Fruit fly (Drosophila melanogaster) whole organism, wandering third instar larva: ENCODE results near the gene CG32407.

Source experiments
- CG32264 ChIP-seq: fragments of 200-800 bp; sonication (Bioruptor generic); optimal IDR thresholded peaks from 2 replicates; lab custom pipeline; 2016; ENCODE audit warnings: missing biosample characterization, missing genetic modification characterization
- CG9705 ChIP-seq: fragments of 200-800 bp; sonication (Bioruptor generic); optimal IDR thresholded peaks from 2 replicates; lab custom pipeline; 2018; ENCODE audit warnings: missing biosample characterization, mild to moderate bottlenecking, missing genetic modification characterization
- CrebA ChIP-seq: fragments of 200-800 bp; sonication (Bioruptor generic); optimal IDR thresholded peaks from 2 replicates; lab custom pipeline; 2016; ENCODE audit warnings: missing biosample characterization, mild to moderate bottlenecking, missing genetic modification characterization, borderline replicate concordance
- Dfd ChIP-seq: fragments of >200 bp; optimal IDR thresholded peaks from 2 replicates; lab custom pipeline; 2017; ENCODE audit warnings: missing biosample characterization, missing genetic modification characterization
- Dif ChIP-seq: fragments of 200-275, 200-300 bp; sonication (Bioruptor generic); optimal IDR thresholded peaks from 2 replicates; lab custom pipeline; 2018; ENCODE audit warnings: missing biosample characterization, missing genetic modification characterization; ENCODE audit not compliant: partially characterized antibody
- GATAd ChIP-seq: sonication (Bioruptor generic); optimal IDR thresholded peaks from 2 replicates; lab custom pipeline; 2016; ENCODE audit warnings: missing biosample characterization, missing genetic modification characterization
- HLH106 ChIP-seq: fragments of 200-800 bp; optimal IDR thresholded peaks from 3 replicates; lab custom pipeline; 2019; ENCODE audit warnings: missing biosample characterization, mild to moderate bottlenecking, missing genetic modification characterization, moderate library complexity
- Hnf4 ChIP-seq: fragments of 200-800 bp; sonication (Bioruptor generic); optimal IDR thresholded peaks from 2 replicates; lab custom pipeline; 2016; ENCODE audit warnings: missing biosample characterization, mild to moderate bottlenecking, missing genetic modification characterization
- Hr78 ChIP-seq: fragments of >200 bp; optimal IDR thresholded peaks from 2 replicates; lab custom pipeline; 2017; ENCODE audit warnings: missing biosample characterization, missing genetic modification characterization
- Hr83 ChIP-seq: fragments of 200-300 bp; sonication (Bioruptor generic); optimal IDR thresholded peaks from 2 replicates; lab custom pipeline; 2016; ENCODE audit warnings: missing biosample characterization, mild to moderate bottlenecking, missing genetic modification characterization, moderate library complexity; ENCODE audit not compliant: poor library complexity, severe bottlenecking
- Jra ChIP-seq: sonication (Bioruptor generic); optimal IDR thresholded peaks from 2 replicates; lab custom pipeline; 2016; ENCODE audit warnings: missing biosample characterization, missing genetic modification characterization
- Mio ChIP-seq: sonication (Bioruptor generic); optimal IDR thresholded peaks from 2 replicates; lab custom pipeline; 2016; ENCODE audit warnings: missing biosample characterization, missing genetic modification characterization
- Myc ChIP-seq: fragments of >200 bp; optimal IDR thresholded peaks from 2 replicates; lab custom pipeline; 2017
- OdsH ChIP-seq: fragments of 200-800 bp; sonication (Bioruptor generic); optimal IDR thresholded peaks from 2 replicates; lab custom pipeline; 2016; ENCODE audit warnings: missing biosample characterization, mild to moderate bottlenecking, missing genetic modification characterization
- Rel ChIP-seq, 2 experiments: fragments of 200-800 bp; sonication (Bioruptor generic) in 1 of 2; optimal IDR thresholded peaks; 2 replicates in 1 of 2; 3 replicates in 1 of 2; lab custom pipeline; 2016 to 2019; ENCODE audit warnings: mild to moderate bottlenecking in 2 of 2, missing biosample characterization in 2 of 2, missing genetic modification characterization in 2 of 2, moderate library complexity in 1 of 2
- Sp1 ChIP-seq: fragments of 200-800 bp; sonication (Bioruptor generic); optimal IDR thresholded peaks from 3 replicates; lab custom pipeline; 2019; ENCODE audit warnings: missing biosample characterization, mild to moderate bottlenecking, missing genetic modification characterization, moderate library complexity
- Vsx2 ChIP-seq: fragments of 200-300, 225-300 bp; sonication (Bioruptor generic); optimal IDR thresholded peaks from 2 replicates; lab custom pipeline; 2018; ENCODE audit warnings: missing biosample characterization, missing genetic modification characterization; ENCODE audit not compliant: partially characterized antibody
- br ChIP-seq: fragments of 200-800 bp; sonication (Bioruptor generic); optimal IDR thresholded peaks from 2 replicates; lab custom pipeline; 2016; ENCODE audit warnings: missing biosample characterization, missing genetic modification characterization
- brk ChIP-seq: fragments of 200-800 bp; sonication (Bioruptor generic); optimal IDR thresholded peaks from 2 replicates; lab custom pipeline; 2016; ENCODE audit warnings: missing biosample characterization, mild to moderate bottlenecking, missing genetic modification characterization
- dl ChIP-seq, 2 experiments: fragments of 175-275, 200-275 bp in 1 of 2; fragments of 200-275 bp in 1 of 2; sonication (Bioruptor generic); optimal IDR thresholded peaks; lab custom pipeline; 2018; ENCODE audit warnings: mild to moderate bottlenecking in 2 of 2, missing biosample characterization in 2 of 2, missing genetic modification characterization in 2 of 2, moderate library complexity in 2 of 2; ENCODE audit not compliant: partially characterized antibody in 2 of 2, insufficient read depth in 1 of 2
- dmrt93B ChIP-seq: fragments of 200-800 bp; sonication (Bioruptor generic); optimal IDR thresholded peaks from 2 replicates; lab custom pipeline; 2018; ENCODE audit warnings: missing biosample characterization, mild to moderate bottlenecking, missing genetic modification characterization
- ey ChIP-seq: fragments of 200-800 bp; sonication (Bioruptor generic); optimal IDR thresholded peaks from 2 replicates; lab custom pipeline; 2016; ENCODE audit warnings: missing biosample characterization, missing genetic modification characterization
- fru ChIP-seq: fragments of 200-800 bp; sonication (Bioruptor generic); optimal IDR thresholded peaks from 3 replicates; lab custom pipeline; 2016; ENCODE audit warnings: missing biosample characterization, mild to moderate bottlenecking, missing genetic modification characterization
- h ChIP-seq: fragments of 200-800 bp; sonication (Bioruptor generic); optimal IDR thresholded peaks from 3 replicates; lab custom pipeline; 2016; ENCODE audit warnings: missing biosample characterization, mild to moderate bottlenecking, missing genetic modification characterization
- jim ChIP-seq: fragments of 175-275, 200-325 bp; sonication (Bioruptor generic); optimal IDR thresholded peaks from 2 replicates; lab custom pipeline; 2016; ENCODE audit warnings: missing biosample characterization, mild to moderate bottlenecking, missing genetic modification characterization
- lola ChIP-seq: fragments of >200 bp; optimal IDR thresholded peaks from 2 replicates; lab custom pipeline; 2017; ENCODE audit warnings: missing biosample characterization, missing genetic modification characterization
- pan ChIP-seq: fragments of >200 bp; optimal IDR thresholded peaks from 2 replicates; lab custom pipeline; 2017
- psq ChIP-seq: fragments of 200-800 bp; sonication (Bioruptor generic); optimal IDR thresholded peaks from 3 replicates; lab custom pipeline; 2017; ENCODE audit warnings: missing biosample characterization, mild to moderate bottlenecking, missing genetic modification characterization, moderate library complexity
- rgr ChIP-seq: fragments of 200-800 bp; sonication (Bioruptor generic); optimal IDR thresholded peaks from 3 replicates; lab custom pipeline; 2016; ENCODE audit warnings: missing biosample characterization, mild to moderate bottlenecking, missing genetic modification characterization
- sv ChIP-seq: fragments of 200-800 bp; sonication (Bioruptor generic); optimal IDR thresholded peaks from 3 replicates; lab custom pipeline; 2016; ENCODE audit warnings: missing biosample characterization, missing genetic modification characterization
- tai ChIP-seq: sonication (Bioruptor generic); optimal IDR thresholded peaks from 2 replicates; lab custom pipeline; 2016; ENCODE audit warnings: missing biosample characterization, missing genetic modification characterization
- usp ChIP-seq: fragments of >200 bp; optimal IDR thresholded peaks from 2 replicates; lab custom pipeline; 2017; ENCODE audit warnings: missing biosample characterization, missing genetic modification characterization

The CG32407 gene

DNA sequence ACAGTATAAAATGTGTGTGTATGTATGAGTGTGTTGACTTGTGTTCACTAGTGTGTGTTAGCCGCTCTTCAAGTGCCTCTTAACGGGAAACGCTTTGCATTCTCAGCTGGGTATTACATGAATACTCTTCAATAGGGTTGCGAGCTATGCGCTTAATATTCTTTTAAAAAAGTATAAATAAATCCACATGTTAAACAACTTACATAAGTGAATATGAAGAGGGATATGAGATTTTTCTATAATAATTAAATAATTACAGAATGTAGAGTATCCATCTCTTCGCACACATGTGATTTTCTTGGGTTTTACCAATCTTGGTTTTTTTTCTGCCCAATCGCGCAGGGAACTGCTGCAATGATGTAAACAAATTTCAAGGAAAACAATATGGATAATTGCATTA lies 23.7 kb downstream of the CG32407 start:
- TF ChIP-seq Hr78 (no peak), CG9705 (GFP tag; lab: Kevin White, UChicago) (no peak), Hr83 (GFP tag; lab: Kevin White, UChicago) (no peak), Hnf4 (GFP tag; lab: Kevin White, UChicago) (no peak), sv (no peak)
- TF ChIP-seq, all 38 proteins: peak for 0

DNA sequence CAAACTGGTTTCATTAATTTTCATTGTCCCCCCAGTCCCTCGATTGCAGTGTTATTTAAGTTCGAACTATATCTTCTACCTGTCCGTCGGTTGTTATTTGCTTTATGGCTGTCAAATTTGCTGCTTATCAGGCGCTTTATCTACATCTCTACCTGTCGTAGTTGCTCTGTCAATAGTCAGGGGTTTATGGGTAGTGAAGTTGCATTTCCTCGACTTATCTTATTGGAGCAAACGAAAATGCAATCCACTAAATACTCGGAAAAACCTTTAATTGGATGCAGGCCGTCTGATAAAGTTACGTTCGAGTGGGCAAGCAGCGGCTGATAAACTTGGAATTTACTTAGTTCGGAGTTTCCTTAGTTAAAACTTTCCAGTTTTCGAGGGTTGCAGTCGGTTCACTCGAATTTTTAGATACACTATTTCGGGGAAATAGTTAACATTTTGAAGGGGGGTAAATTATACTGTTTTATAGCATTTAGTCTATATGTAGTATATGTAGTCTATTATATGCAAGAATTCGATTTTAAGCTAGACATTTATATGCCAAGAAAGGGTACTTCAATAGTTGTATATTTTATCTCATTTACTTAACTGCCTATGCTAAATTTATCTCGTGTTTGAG lies 25.4 kb downstream of the CG32407 start:
- TF ChIP-seq ey (no peak), Rel (GFP tag; optimal IDR thresholded peaks at IDR 0.05; lab: Kevin White, UChicago) (no peak), Rel (tag; optimal IDR thresholded peaks at IDR 0.05; lab: Kevin White, UChicago) (no peak), Hnf4 (GFP tag; lab: Kevin White, UChicago) (no peak), Dfd (GFP tag; lab: Kevin White, UChicago) (no peak), CG32264 (GFP tag; lab: Kevin White, UChicago) (no peak), usp (no peak), jim (no peak), Myc (lab: Kevin White, UChicago) (no peak), rgr (GFP tag; lab: Kevin White, UChicago) (no peak), dl (GFP tag; optimal IDR thresholded peaks at IDR 0.05; lab: Kevin White, UChicago; ENCODE audit: insufficient read depth in 1 of 2, partially characterized antibody in 2 of 2) (no peak), br (GFP tag; lab: Kevin White, UChicago) (no peak), brk (no peak)

DNA sequence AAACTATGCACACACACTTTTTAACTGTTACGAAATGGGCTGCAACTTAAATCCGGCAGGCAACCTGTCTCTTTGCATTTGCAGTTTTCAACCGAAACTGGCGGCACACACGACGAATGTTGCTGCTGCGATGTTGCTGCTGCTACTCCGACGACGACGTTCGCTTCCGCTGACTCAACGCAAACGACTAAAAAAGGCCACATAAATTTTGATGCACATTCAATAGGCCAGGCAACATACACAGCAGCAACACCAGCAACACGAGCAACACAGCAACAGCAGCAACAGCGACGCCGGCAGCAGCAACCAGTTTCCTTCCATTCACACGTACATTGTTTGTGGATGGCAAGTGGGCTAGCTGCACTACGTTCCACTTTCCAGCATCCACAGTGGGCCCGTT lies 28.6 kb downstream of the CG32407 start, which contains the start of gene Egfrap:
Gene Egfrap (minus strand): TSS at position 192 of the 400 bp plus-strand sequence.
- TF ChIP-seq CrebA (GFP tag; lab: Kevin White, UChicago) (no peak), ey (no peak), Dif (GFP tag; lab: Kevin White, UChicago) (peak; percentile 39), Vsx2 (GFP tag; lab: Kevin White, UChicago) (peak; percentile 69), psq (GFP tag; lab: Kevin White, UChicago) (no peak), lola (GFP tag; lab: Kevin White, UChicago) (no peak), brk (no peak)

DNA sequence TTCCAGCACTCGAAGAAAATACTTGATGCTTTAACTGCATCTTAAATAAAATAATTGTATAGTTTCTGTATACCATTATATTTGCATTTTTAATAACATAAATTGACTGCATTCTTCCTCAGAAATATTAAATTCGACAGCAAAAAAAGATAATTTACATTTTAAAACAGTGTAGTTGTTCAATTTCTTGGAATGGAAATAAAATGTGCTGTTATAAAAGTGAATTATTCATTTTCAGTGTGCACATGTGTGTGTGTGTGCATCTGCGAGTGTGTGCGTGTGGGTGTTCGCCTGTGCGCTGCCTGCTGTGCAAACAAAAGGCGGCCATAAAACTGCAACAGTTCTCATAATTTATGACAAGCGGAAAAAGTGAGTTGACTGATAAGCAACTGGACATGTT lies 30.3 kb downstream of the CG32407 start:
- TF ChIP-seq GATAd: no peak
- TF ChIP-seq HLH106: peak; percentile 2
- peak; percentile 25 for TF ChIP-seq fru (GFP tag; lab: Kevin White, UChicago)

DNA sequence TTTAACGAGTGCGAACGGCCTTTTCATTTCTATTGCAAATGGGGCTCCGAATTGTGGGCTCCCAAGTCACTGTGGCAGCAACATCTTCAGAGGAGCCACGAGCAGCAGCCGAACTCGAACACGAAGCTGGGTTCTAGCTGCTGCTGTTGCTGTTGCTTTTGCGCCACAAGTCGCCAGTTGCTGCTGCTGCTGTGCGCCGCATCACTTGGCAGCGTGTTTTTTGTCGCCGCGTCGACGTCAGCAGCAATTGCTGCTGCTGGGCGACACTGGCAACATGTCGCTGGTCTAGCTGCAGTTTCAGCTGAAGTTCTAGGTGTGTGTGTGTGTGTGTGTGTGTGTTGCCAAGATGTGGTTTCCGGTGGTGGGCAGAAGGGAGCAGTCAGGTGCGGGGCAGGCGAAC lies 30.7 kb downstream of the CG32407 start:
- TF ChIP-seq pan (no peak), h (no peak), Sp1 (no peak), Mio (GFP tag; lab: Kevin White, UChicago) (no peak), ey (no peak), Myc (lab: Kevin White, UChicago) (no peak), Hr78 (no peak), Rel (GFP tag; optimal IDR thresholded peaks at IDR 0.05; lab: Kevin White, UChicago) (no peak), Rel (tag; optimal IDR thresholded peaks at IDR 0.05; lab: Kevin White, UChicago) (no peak), dmrt93B (GFP tag; lab: Kevin White, UChicago) (no peak), fru (GFP tag; lab: Kevin White, UChicago) (no peak), Jra (GFP tag; lab: Kevin White, UChicago) (no peak)

DNA sequence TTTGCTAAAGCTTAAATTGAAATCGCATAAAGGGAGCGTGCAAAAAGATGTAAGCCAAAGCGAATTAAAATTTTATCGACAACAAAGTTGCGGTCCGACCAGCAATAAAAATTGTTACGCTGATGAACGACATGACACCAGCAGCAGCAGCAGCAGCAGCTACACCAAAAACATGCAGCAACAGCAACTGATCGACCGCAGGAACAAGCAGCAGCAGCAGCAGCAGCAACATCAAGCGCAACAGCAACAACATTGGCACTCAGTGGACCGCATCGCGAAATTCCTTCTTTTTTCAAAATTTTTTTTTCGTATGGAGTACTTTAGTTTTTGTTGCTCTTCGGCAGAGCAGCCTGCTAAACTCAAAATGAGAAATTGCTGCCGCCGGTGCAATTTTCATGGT lies 33.1 kb downstream of the CG32407 start:
- TF ChIP-seq tai (no peak), OdsH (GFP tag; lab: Kevin White, UChicago) (no peak), Mio (GFP tag; lab: Kevin White, UChicago) (no peak), HLH106 (no peak), Dfd (GFP tag; lab: Kevin White, UChicago) (peak; percentile 91)
